Fruit fly (Drosophila melanogaster): Measurements from ENCODE around the gene mus304.

DNA sequence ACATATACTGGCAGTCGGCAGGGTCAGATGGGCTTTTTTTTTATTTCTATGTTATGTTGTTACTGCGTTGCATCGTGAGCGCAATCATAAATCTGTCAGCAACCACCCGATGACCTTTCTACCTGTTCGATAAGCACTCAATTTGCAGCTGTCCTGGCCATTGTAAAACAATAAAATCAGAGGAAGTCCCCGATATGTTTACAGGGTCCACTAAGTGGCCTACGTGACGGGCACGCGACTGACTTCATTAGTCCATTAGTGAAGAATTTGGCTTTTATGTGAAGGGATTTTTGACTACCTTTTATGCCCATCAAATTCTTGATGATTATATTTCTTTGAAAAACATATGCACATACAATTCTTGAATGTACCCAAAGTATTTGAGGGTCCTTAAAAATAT, 28.7 kb downstream of the mus304 start:
- TF ChIP-seq CG6808 (GFP tag; optimal IDR thresholded peaks at IDR 0.05) (no peak), Sox102F (GFP tag; optimal IDR thresholded peaks at IDR 0.05) (no peak), Eip75B (GFP tag; optimal IDR thresholded peaks at IDR 0.05) (no peak), CG16779 (tag; optimal IDR thresholded peaks at IDR 0.05) (no peak), CG6854 (GFP tag; optimal IDR thresholded peaks at IDR 0.05) (no peak), topi (GFP tag; optimal IDR thresholded peaks at IDR 0.05) (no peak), CG8319 (GFP tag; optimal IDR thresholded peaks at IDR 0.05) (no peak), dsx (GFP tag; optimal IDR thresholded peaks at IDR 0.05; ENCODE audit: poor library complexity, severe bottlenecking) (no peak)
